Fruit fly (Drosophila melanogaster) Kc167 (cell line): ENCODE results near the gene CG5861.

Source experiments
- Myc ChIP-seq: fragments of >200 bp; optimal IDR thresholded peaks from 2 replicates; lab custom pipeline; 2017; ENCODE audit warnings: missing external identifiers
- Sin3A ChIP-seq: fragments of >200 bp; optimal IDR thresholded peaks from 2 replicates; lab custom pipeline; 2018; ENCODE audit warnings: missing external identifiers
- h ChIP-seq: fragments of >200 bp; optimal IDR thresholded peaks from 3 replicates; lab custom pipeline; 2018; ENCODE audit warnings: missing external identifiers
- insv ChIP-seq: fragments of >200 bp; optimal IDR thresholded peaks from 3 replicates; lab custom pipeline; 2018; ENCODE audit warnings: missing external identifiers
- psq ChIP-seq: fragments of >200 bp; optimal IDR thresholded peaks from 2 replicates; lab custom pipeline; 2017; ENCODE audit warnings: missing external identifiers
- ttk ChIP-seq: sonication (Bioruptor generic); optimal IDR thresholded peaks from 2 replicates; lab custom pipeline; 2017; ENCODE audit warnings: missing external identifiers

The CG5861 gene

DNA sequence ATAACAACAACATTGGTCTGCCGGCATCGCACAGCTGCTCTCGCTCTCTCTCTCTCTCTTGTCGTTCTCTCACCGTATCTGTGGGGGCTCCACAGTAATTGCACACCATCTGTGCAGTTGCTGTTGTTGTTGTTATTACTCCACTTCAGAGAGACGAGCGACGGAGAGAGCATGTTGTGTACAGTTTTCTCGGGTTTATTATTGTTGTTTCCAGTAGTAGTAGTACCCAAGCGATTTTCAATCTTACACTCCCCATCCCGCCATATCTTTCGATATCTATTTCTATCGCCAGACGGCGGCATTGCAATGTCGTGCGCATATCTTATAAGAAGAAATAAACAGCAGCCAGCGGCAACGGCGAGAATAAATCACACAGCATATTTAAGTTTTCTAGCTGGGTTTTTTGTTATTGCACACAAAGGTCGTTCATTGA lies 39.0 kb downstream of the CG5861 start:
- TF ChIP-seq Sin3A, result no peak
- no peak for TF ChIP-seq psq (lab: Kevin White, UChicago)
- no peak for TF ChIP-seq ttk (lab: Kevin White, UChicago)
- no peak for TF ChIP-seq insv
- TF ChIP-seq h (lab: Kevin White, UChicago), result no peak
- TF ChIP-seq Myc, result no peak

DNA sequence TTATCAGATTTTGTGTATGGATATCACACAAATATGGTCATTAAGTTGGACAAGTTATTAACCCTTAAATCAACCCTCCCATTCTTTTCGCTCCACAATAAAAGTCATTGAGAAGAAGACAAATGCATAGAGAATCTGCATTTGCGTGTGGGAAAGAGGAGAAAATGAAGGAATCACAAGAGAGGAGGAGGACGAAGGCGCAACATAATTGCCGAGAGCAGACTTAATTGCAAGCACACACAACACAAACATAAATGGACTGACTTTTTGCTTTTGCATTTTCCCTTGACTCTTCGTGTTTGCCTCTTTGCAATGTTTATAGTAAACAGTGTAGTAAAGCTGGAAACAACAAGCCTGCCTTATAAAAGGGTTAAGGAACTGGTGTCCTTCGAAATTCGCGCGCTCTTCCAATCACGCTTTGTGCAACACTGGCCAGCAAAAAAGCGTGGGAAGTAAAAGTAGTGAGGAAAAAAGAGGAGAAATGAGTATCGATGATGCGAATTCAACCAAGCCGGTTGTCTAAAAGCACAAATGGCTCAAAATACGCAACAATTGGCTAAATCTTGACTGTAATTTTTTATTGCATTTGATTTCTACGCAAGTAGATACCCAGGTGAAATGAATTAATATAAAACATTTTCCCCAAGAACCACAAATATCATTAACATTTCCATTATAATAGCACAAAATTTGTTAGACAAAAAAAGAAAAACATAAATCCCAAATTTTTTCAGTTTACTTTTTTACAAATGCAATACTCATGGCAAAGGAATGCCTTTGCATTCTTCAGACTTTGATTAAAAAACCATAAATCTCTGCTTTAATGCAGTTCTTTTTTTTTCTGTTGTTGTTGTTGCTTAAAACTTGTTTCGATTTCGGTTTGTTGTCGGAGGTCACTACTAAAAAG lies 39.7 kb downstream of the CG5861 start:
- TF ChIP-seq h (lab: Kevin White, UChicago), result no peak
- TF ChIP-seq Sin3A, result no peak
- TF ChIP-seq insv, result no peak
- no peak for TF ChIP-seq ttk (lab: Kevin White, UChicago)
- no peak for TF ChIP-seq psq (lab: Kevin White, UChicago)
- no peak for TF ChIP-seq Myc

DNA sequence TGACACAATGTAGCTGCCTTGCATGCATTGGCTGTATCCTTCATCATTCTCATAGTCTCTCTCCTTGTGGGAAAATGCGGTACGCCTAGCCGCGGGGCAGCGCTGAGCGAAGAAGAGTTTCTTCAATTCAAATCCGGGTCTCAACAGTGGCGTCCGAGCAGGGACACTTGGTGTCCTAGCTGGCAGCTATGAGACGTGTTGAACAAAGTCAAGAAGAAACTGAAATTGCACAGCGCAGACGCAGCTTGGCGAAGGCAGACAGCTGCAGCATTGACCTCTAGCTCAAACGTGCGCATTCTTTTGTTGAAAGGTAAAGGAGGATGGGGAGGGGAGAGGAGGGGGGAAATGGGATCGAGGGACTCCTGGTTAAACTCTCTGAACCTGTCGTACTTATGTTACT lies 43.4 kb downstream of the CG5861 start:
- TF ChIP-seq insv, result no peak
- no peak for TF ChIP-seq h (lab: Kevin White, UChicago)
- TF ChIP-seq psq (lab: Kevin White, UChicago), result no peak
- TF ChIP-seq Sin3A, result no peak
- TF ChIP-seq ttk (lab: Kevin White, UChicago), result no peak
- no peak for TF ChIP-seq Myc

DNA sequence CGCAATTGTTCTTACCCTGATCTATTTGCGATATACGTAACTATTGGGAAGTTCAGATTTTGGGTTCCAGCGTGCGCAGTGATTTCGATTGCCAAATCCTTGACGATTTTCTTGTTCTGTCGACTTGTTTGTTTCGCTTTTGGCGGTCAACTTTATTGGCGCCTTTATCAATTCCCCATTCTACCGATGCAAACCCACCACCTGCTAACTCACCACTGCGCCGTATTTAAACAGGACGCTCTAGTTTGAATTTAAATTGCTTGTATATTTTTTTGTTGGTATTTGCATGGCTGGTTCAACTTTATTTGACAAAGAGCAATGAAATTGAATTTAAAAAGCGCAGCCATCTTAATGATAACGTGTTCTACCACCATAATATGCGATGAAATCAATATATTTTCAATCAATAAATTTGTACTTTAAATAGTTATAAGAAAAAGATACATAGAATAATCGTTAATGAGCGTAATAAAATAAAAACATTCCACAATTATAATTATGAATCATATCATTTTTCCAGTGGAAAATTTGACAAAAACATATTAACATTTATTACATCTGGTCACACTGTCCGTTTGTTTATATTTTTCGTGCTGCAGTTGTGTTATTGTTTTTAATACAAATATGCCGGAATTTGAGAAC lies 45.4 kb downstream of the CG5861 start, which contains the start of the genes twe and CG4935:
TSS of gene twe (minus strand) at position 302 of the 642 bp plus-strand sequence.
TSS of gene CG4935 (plus strand) at position 566 of the 642 bp plus-strand sequence.
- TF ChIP-seq Myc (no peak), Sin3A (no peak), insv (no peak), psq (lab: Kevin White, UChicago) (no peak), h (lab: Kevin White, UChicago) (no peak), ttk (lab: Kevin White, UChicago) (no peak)

DNA sequence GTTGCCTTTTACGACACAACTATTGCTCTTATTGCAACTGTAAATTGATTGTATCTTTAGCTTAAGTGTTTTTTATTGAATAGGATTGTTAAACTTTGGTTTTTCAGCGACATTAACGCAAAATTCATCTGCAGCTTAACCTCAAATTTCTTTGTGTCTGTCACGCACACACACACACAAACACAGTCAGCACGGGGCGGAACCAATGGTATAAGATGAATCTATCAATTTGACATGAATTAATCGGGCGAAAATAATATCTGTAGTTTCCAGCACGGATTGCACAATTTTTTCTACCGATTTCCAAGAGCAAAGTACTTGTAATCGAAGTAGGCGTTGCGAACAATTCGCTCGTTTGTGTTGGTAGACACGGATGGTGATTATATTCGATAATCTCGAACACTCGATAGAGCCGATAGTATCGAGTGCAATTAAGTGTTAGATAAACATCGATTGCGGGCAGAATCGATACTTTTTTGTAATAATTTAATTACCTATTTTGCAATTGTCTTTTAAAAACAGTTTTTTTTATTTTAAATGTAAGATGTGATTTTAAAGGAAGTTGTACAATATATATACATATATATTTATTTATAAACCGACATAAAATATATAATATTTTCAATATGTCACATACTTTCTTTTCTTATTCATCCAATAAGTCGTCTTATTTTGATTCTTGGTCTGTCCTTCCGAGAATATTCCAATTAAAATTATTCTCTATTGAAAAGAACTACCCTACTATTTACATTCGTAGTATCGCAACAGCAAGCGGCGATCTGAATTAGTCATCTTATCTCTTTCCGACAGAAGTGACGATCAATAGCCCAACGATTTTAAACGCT lies 49.6 kb downstream of the CG5861 start, which contains the start of the genes PRL-1 and EndoGI:
TSS of gene PRL-1 (minus strand) at position 380 of the 845 bp plus-strand sequence.
TSS of gene EndoGI (plus strand) at position 462 of the 845 bp plus-strand sequence.
- no peak for TF ChIP-seq Myc
- TF ChIP-seq psq (lab: Kevin White, UChicago), result peak; percentile 84
- TF ChIP-seq ttk (lab: Kevin White, UChicago), result no peak
- no peak for TF ChIP-seq insv

DNA sequence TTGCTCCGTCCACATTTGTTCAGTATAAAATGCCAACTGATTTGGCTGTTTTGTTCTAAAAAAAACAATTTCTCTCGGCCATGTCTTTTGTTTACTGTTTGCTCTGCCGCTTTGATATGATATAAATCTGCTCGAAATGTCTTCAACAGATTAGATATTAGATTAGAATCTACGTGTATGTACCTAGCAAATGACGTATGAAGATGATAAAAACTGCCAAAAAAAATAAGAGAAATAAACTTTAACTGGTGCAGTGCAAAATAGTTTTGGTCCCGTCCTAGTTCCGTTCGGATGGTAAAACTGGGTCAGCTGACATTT lies 51.0 kb downstream of the CG5861 start:
- TF ChIP-seq Myc (no peak), h (lab: Kevin White, UChicago) (no peak), psq (lab: Kevin White, UChicago) (no peak)
